Worm (Caenorhabditis elegans) whole organism, midembryonic: ENCODE results near the gene tsp-12.
A peak's percentile ranks its signal among the peaks of the same experiment; 100 is the strongest.

ENCODE experiments used
- T22C8.4 ChIP-seq: fragments of 200-800 bp; sonication (Bioruptor generic); IDR thresholded peaks from 2 replicates; pipeline ENCODE4 v1.3.6; 2022; ENCODE audit warnings: missing genetic modification characterization, missing compliant biosample characterization
- cog-1 ChIP-seq: sonication (generic microtip); optimal IDR thresholded peaks from 2 replicates; lab custom pipeline; 2016; ENCODE audit warnings: missing genetic modification characterization, missing compliant biosample characterization
- flt-1 ChIP-seq: fragments of 200-800 bp; sonication (Bioruptor generic); IDR thresholded peaks from 2 replicates; pipeline ENCODE4 v1.3.6; 2022; ENCODE audit warnings: missing genetic modification characterization, missing compliant biosample characterization
- klf-2 ChIP-seq: fragments of 200-800 bp; sonication (Bioruptor generic); conservative IDR thresholded peaks from 2 replicates; pipeline ENCODE4 v1.3.6; 2022; ENCODE audit warnings: missing genetic modification reagents, missing genetic modification characterization, missing compliant biosample characterization
- med-1 ChIP-seq: sonication (generic microtip); optimal IDR thresholded peaks from 2 replicates; lab custom pipeline; 2017; ENCODE audit warnings: missing genetic modification characterization, mild to moderate bottlenecking, missing compliant biosample characterization, antibody characterized with exemption, missing genetic modification reagents; ENCODE audit not compliant: insufficient read depth
- ref-1 ChIP-seq: fragments of 200-800 bp; sonication (Bioruptor generic); conservative IDR thresholded peaks from 2 replicates; pipeline ENCODE4 v1.3.6; 2022; ENCODE audit warnings: missing genetic modification reagents, missing genetic modification characterization, missing compliant biosample characterization
- tab-1 ChIP-seq: fragments of 200-800 bp; sonication (Bioruptor generic); IDR thresholded peaks from 2 replicates; pipeline ENCODE4 v1.3.6; 2022; ENCODE audit warnings: missing genetic modification characterization, missing compliant biosample characterization
- ztf-23 ChIP-seq: fragments of 200-800 bp; sonication (Bioruptor generic); IDR thresholded peaks from 2 replicates; pipeline ENCODE4 v1.3.6; 2022; ENCODE audit warnings: missing genetic modification reagents, missing genetic modification characterization, missing compliant biosample characterization
- ztf-29 ChIP-seq: fragments of 200-800 bp; sonication (Bioruptor generic); IDR thresholded peaks from 2 replicates; pipeline ENCODE4 v1.3.6; 2022; ENCODE audit warnings: missing genetic modification reagents, missing genetic modification characterization, missing compliant biosample characterization

DNA sequence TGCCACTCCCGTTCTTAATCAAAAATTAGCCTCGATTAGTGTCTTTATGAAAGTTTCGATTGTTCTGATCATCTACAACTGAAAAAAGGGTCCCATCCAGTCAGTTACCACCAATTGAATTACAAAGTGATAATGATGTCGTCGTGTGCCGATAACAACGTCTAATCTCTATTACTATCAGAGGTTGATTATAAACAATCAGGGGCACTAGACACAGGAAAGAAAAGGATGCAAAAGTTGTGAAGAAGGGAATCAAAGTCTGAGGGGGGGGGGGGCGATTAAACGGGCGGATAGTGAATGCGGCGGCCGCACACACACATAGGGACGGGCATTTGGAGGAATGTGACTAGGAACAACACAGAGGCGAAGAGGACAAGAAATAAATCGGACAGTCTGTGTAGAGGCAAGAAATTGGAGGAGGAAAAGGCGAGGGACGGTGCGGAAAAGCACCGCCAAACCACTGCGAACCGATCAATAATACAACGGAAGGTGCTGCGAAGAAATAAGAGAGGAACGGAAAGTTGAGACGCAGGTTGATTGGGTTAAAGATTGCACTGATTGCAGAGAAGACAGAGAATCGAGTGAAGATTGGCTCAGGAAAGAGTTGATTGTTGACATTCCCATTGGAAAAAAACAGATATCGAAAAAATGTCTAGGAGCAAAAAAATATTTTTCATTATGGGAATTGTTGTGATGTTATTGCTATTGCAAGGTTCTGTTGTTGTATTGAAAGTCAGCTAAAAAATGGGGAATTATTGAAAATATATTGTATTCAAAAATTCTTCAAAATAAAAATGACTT lies 24.7 kb upstream of the tsp-12 start:
- TF ChIP-seq cog-1 (peak; percentile 2), ztf-23 (peak; percentile 55; the same call in 1 of the 2 replicates), T22C8.4 (GFP tag; lab: Robert Waterston, UW) (peak; percentile 73), klf-2 (no peak), flt-1 (GFP tag; lab: Robert Waterston, UW) (no peak), med-1 (no peak), tab-1 (GFP tag; lab: Robert Waterston, UW) (0 out of 2 replicates have a peak, but pooled peaks have one; percentile 45), ref-1 (GFP tag; lab: Robert Waterston, UW) (no peak), ztf-29 (GFP tag; lab: Robert Waterston, UW) (no peak)
